Fruit fly (Drosophila melanogaster) Kc167 (cell line): ENCODE data around the gene CG17721.

Experiments used
- Myc ChIP-seq: fragments of >200 bp; optimal IDR thresholded peaks from 2 replicates; lab custom pipeline; 2017; ENCODE audit warnings: missing external identifiers
- Sin3A ChIP-seq: fragments of >200 bp; optimal IDR thresholded peaks from 2 replicates; lab custom pipeline; 2018; ENCODE audit warnings: missing external identifiers
- h ChIP-seq: fragments of >200 bp; optimal IDR thresholded peaks from 3 replicates; lab custom pipeline; 2018; ENCODE audit warnings: missing external identifiers
- insv ChIP-seq: fragments of >200 bp; optimal IDR thresholded peaks from 3 replicates; lab custom pipeline; 2018; ENCODE audit warnings: missing external identifiers
- psq ChIP-seq: fragments of >200 bp; optimal IDR thresholded peaks from 2 replicates; lab custom pipeline; 2017; ENCODE audit warnings: missing external identifiers
- ttk ChIP-seq: sonication (Bioruptor generic); optimal IDR thresholded peaks from 2 replicates; lab custom pipeline; 2017; ENCODE audit warnings: missing external identifiers

DNA sequence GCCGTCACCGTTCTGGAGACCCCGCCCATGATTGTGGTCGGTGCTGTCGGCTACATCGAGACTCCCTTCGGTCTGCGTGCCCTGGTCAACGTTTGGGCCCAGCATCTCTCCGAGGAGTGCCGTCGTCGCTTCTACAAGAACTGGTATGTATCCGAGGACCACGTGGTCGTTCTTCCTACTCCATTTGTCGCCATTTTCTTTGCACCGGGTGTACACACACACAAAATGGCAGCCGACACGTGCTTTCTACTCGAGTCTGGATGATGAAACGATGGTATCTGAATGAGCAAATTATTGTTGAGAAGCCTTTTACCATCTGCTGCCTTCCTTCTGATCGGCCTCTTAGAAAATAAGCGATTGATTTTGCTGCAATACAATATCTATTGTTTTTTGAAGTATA, 12.4 kb upstream of the CG17721 start:
- TF ChIP-seq Sin3A (lab: Kevin White, UChicago) (no peak), psq (lab: Kevin White, UChicago) (no peak), ttk (lab: Kevin White, UChicago) (no peak), h (lab: Kevin White, UChicago) (no peak), insv (lab: Kevin White, UChicago) (no peak), Myc (no peak)
